Worm (Caenorhabditis elegans) whole organism, mixed stage, embryonic: ENCODE measurements around the gene F58E6.13.

Source experiments
- bed-3 ChIP-seq: fragments of 200-800 bp; sonication (Bioruptor generic); optimal IDR thresholded peaks from 3 replicates; lab custom pipeline; 2018; ENCODE audit warnings: mild to moderate bottlenecking, missing genetic modification characterization, moderate library complexity, missing compliant biosample characterization
- ces-1 ChIP-seq: fragments of 150-350 bp; optimal IDR thresholded peaks from 2 replicates; lab custom pipeline; 2014; ENCODE audit warnings: missing biosample characterization, missing genetic modification reagents, missing genetic modification characterization
- drap-1 ChIP-seq: fragments of 200-800 bp; sonication (Bioruptor generic); optimal IDR thresholded peaks from 3 replicates; lab custom pipeline; 2018; ENCODE audit warnings: mild to moderate bottlenecking, missing genetic modification characterization, missing compliant biosample characterization
- elt-3 ChIP-seq: fragments of 150-350 bp; optimal IDR thresholded peaks from 2 replicates; lab custom pipeline; 2014; ENCODE audit warnings: missing biosample characterization, missing genetic modification characterization
- mep-1 ChIP-seq: fragments of 150-350 bp; optimal IDR thresholded peaks from 2 replicates; lab custom pipeline; 2017; ENCODE audit warnings: missing biosample characterization, missing genetic modification reagents, missing genetic modification characterization, inconsistent platforms
- mls-2 ChIP-seq: sonication (generic microtip); optimal IDR thresholded peaks from 2 replicates; lab custom pipeline; 2016; ENCODE audit warnings: mild to moderate bottlenecking, missing genetic modification characterization, moderate library complexity, missing compliant biosample characterization
- nhr-237 ChIP-seq: fragments of 150-350 bp; optimal IDR thresholded peaks from 2 replicates; lab custom pipeline; 2014; ENCODE audit warnings: missing biosample characterization, missing genetic modification characterization
- snpc-4 ChIP-seq: fragments of 150-350 bp; optimal IDR thresholded peaks from 2 replicates; lab custom pipeline; 2014; ENCODE audit warnings: missing biosample characterization, missing genetic modification characterization
- sptf-1 ChIP-seq: sonication (generic microtip); optimal IDR thresholded peaks from 2 replicates; lab custom pipeline; 2017; ENCODE audit warnings: mild to moderate bottlenecking, missing genetic modification characterization, moderate library complexity, missing compliant biosample characterization
- unc-39 ChIP-seq: fragments of 150-350 bp; optimal IDR thresholded peaks from 2 replicates; lab custom pipeline; 2014; ENCODE audit warnings: missing biosample characterization, missing genetic modification characterization
- unc-62 ChIP-seq: fragments of 150-350 bp; optimal IDR thresholded peaks from 2 replicates; lab custom pipeline; 2014; ENCODE audit warnings: missing biosample characterization, missing genetic modification reagents, missing genetic modification characterization
- ztf-11 ChIP-seq: fragments of 150-350 bp; optimal IDR thresholded peaks from 2 replicates; lab custom pipeline; 2014; ENCODE audit warnings: missing biosample characterization, missing genetic modification characterization

ce11 chrV:9767941-9768340 is 22.9 kb downstream of the F58E6.13 start:
- TF ChIP-seq snpc-4 (tag; lab: Kevin White, UChicago) (no peak), ces-1 (peak; percentile 100), unc-62 (GFP tag; lab: Kevin White, UChicago) (no peak), ztf-11 (no peak), bed-3 (GFP tag; lab: Kevin White, UChicago) (no peak), nhr-237 (tag; lab: Kevin White, UChicago) (no peak), elt-3 (no peak), drap-1 (GFP tag; lab: Kevin White, UChicago) (no peak), unc-39 (tag; lab: Kevin White, UChicago) (no peak), mls-2 (tag; lab: Kevin White, UChicago) (no peak), sptf-1 (no peak), mep-1 (no peak)
